Worm (Caenorhabditis elegans): Measurements from ENCODE around the gene cutl-18.

DNA sequence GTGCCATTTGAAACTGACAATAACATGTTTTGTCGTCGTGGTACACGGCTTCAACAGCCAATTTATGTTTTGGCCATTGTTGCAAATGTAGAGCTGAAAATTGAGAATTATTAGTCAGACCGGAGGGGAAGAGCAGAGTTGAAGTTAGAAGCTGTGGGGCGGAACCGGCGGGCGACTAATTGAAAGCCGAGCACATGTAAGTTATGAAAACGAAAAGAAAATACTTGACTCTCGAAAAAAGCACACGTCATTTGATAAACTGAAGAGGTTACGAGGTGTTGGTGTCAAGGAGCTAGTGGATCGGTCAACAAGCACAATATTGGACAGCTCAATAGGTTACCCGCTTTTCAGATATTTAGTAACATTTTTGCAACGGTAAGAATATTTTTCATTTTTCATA, 49.4 kb upstream of the cutl-18 start, which contains the start of gene dop-5:
- TF ChIP-seq flt-1 (GFP tag; IDR thresholded peaks at IDR 0.05) (no peak), klf-2 (GFP tag; conservative IDR thresholded peaks at IDR 0.05) (no peak), ztf-29 (GFP tag; IDR thresholded peaks at IDR 0.05) (no peak), med-1 (GFP tag; optimal IDR thresholded peaks at IDR 0.05; ENCODE audit: insufficient read depth) (no peak), T22C8.4 (GFP tag; IDR thresholded peaks at IDR 0.05) (no peak), ztf-23 (GFP tag; IDR thresholded peaks at IDR 0.05) (no peak), ref-1 (GFP tag; conservative IDR thresholded peaks at IDR 0.05) (no peak), cog-1 (tag; optimal IDR thresholded peaks at IDR 0.05) (no peak), tab-1 (GFP tag; IDR thresholded peaks at IDR 0.05) (no peak)

Data from whole organism, midembryonic.